Worm (Caenorhabditis elegans) whole organism, early embryonic: ENCODE data around the gene B0244.4.

Source experiments
- B0310.2 ChIP-seq: sonication (generic microtip); optimal IDR thresholded peaks from 2 replicates; lab custom pipeline; 2016; ENCODE audit warnings: mild to moderate bottlenecking, missing genetic modification characterization, missing compliant biosample characterization
- F13C5.2 ChIP-seq: sonication (generic microtip); optimal IDR thresholded peaks from 2 replicates; lab custom pipeline; 2017; ENCODE audit warnings: mild to moderate bottlenecking, missing genetic modification characterization, inconsistent platforms, missing compliant biosample characterization
- aly-1 ChIP-seq: sonication (generic microtip); optimal IDR thresholded peaks from 2 replicates; lab custom pipeline; 2016; ENCODE audit warnings: missing genetic modification characterization, missing compliant biosample characterization
- ama-1 ChIP-seq: fragments of 150-350 bp; optimal IDR thresholded peaks from 2 replicates; lab custom pipeline; 2014
- ceh-13 ChIP-seq: fragments of 200-800 bp; sonication (Bioruptor generic); optimal IDR thresholded peaks from 2 replicates; lab custom pipeline; 2018; ENCODE audit warnings: mild to moderate bottlenecking, missing genetic modification characterization, missing compliant biosample characterization
- ceh-36 ChIP-seq: sonication (generic microtip); optimal IDR thresholded peaks from 2 replicates; lab custom pipeline; 2016; ENCODE audit warnings: missing genetic modification characterization, inconsistent platforms, missing compliant biosample characterization
- flt-1 ChIP-seq: fragments of 200-800 bp; sonication (Bioruptor generic); IDR thresholded peaks from 2 replicates; pipeline ENCODE4 v1.3.6; 2022; ENCODE audit warnings: missing genetic modification characterization, missing compliant biosample characterization
- hmbx-1 ChIP-seq: sonication (generic microtip); optimal IDR thresholded peaks from 2 replicates; lab custom pipeline; 2016; ENCODE audit warnings: mild to moderate bottlenecking, missing genetic modification characterization, missing compliant biosample characterization
- hnd-1 ChIP-seq: sonication (generic microtip); optimal IDR thresholded peaks from 2 replicates; lab custom pipeline; 2016; ENCODE audit warnings: missing genetic modification characterization, missing compliant biosample characterization
- pes-1 ChIP-seq: fragments of 200-800 bp; sonication (Bioruptor generic); IDR thresholded peaks from 2 replicates; pipeline ENCODE4 v1.3.6; 2022; ENCODE audit warnings: missing genetic modification reagents, missing genetic modification characterization, missing compliant biosample characterization
- scrt-1 ChIP-seq: fragments of 200-800 bp; sonication (Bioruptor generic); IDR thresholded peaks from 2 replicates; pipeline ENCODE4 v1.3.6; 2022; ENCODE audit warnings: missing genetic modification characterization, missing compliant biosample characterization
- sea-1 ChIP-seq: fragments of 200-800 bp; sonication (Bioruptor generic); conservative IDR thresholded peaks from 2 replicates; pipeline ENCODE4 v1.3.6; 2022; ENCODE audit warnings: missing genetic modification characterization, missing compliant biosample characterization
- tbx-37 ChIP-seq: fragments of 200-800 bp; sonication (Bioruptor generic); conservative IDR thresholded peaks from 2 replicates; pipeline ENCODE4 v1.3.6; 2022; ENCODE audit warnings: missing genetic modification reagents, missing genetic modification characterization, missing compliant biosample characterization
- tra-4 ChIP-seq: sonication (generic microtip); optimal IDR thresholded peaks from 2 replicates; lab custom pipeline; 2017; ENCODE audit warnings: missing genetic modification characterization, missing compliant biosample characterization

DNA sequence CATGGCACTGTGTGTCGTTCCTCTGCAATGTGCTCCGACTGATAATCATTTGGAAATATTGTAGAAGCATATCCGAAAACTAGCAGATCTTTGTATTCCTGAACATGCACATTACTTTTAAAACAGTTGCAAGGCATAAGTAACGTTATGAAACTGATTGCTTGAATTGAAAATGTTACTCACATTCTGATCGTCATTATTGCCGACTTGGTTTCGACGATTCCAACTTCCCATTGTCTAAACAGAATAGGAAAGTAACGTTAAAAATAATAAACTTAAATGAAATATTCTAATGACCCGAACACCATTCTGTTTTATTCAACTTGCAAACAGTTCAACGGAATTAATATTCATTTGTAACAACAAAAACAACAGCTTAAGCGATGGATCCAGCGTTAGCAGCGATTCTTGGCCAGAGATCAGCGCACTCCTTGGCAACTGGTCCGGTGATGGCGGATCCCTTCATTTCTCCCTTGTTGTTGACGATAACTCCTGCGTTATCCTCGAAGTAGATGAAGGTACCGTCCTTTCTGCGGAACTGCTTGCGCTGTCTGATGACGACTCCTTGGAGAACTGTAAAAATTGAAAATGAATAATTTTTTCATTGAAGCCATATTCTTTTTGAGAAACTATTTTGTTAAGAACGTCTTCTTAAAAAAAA is 41.9 kb upstream of the B0244.4 start, which contains the start of gene swp-1:
- no peak for TF ChIP-seq hnd-1
- peak; percentile 5 for TF ChIP-seq ama-1 (lab: Kevin White, UChicago)
- TF ChIP-seq scrt-1: no peak
- TF ChIP-seq sea-1 (GFP tag; lab: Robert Waterston, UW): no peak
- no peak for TF ChIP-seq flt-1 (GFP tag; lab: Robert Waterston, UW)
- no peak for TF ChIP-seq aly-1 (tag; lab: Kevin White, UChicago)
- TF ChIP-seq pes-1 (GFP tag; lab: Robert Waterston, UW): no peak
- TF ChIP-seq B0310.2: no peak
- no peak for TF ChIP-seq hmbx-1
- TF ChIP-seq tra-4 (tag; lab: Kevin White, UChicago): no peak
- no peak for TF ChIP-seq tbx-37
- TF ChIP-seq ceh-13 (GFP tag; lab: Kevin White, UChicago): no peak
- TF ChIP-seq ceh-36 (tag; lab: Kevin White, UChicago): no peak
- no peak for TF ChIP-seq F13C5.2 (tag; lab: Kevin White, UChicago)
